Fruit fly (Drosophila melanogaster): ENCODE measurements around the gene CG13698.
A peak's percentile ranks its signal among the peaks of the same experiment; 100 is the strongest.

DNA sequence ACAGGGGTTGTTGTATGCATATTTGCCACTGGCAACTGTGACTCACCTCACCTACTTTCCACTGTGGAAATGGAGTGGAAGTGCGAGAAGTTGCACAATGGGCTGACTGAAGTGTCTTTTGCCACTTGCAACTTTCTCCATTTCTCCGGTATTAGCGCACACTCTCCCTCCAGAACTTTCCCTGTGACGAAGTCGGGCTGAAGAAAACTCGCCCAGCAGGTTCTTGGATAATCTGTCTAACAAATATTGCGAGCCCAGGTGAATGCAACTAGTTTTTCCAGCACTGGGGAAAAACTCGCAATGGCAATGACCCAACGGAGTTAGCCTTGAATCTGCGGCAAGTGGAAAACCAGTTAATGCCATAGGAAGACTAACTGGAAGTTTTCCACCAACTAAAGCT, 29.3 kb downstream of the CG13698 start:
- TF ChIP-seq CG8301 (tag; optimal IDR thresholded peaks at IDR 0.05) (peak; percentile 67), Pif1B (GFP tag; optimal IDR thresholded peaks at IDR 0.05) (no peak), EcR (GFP tag; optimal IDR thresholded peaks at IDR 0.05) (no peak), Pif1A (GFP tag; optimal IDR thresholded peaks at IDR 0.05) (no peak)
